Worm (Caenorhabditis elegans): ENCODE results near the gene Y54G2A.10.

The Y54G2A.10 gene

ce11 chrIV:2799389-2799788 lies at the start of gene Y54G2A.10:
Gene Y54G2A.10 (plus strand): TSS chrIV:2799689.
- TF ChIP-seq W03F9.2 (tag; optimal IDR thresholded peaks at IDR 0.05) (no peak), dao-5 (tag; optimal IDR thresholded peaks at IDR 0.05) (no peak), him-1 (tag; optimal IDR thresholded peaks at IDR 0.05) (no peak)

ce11 chrIV:2750607-2751006 lies 48.9 kb upstream of the Y54G2A.10 start:
- TF ChIP-seq W03F9.2 (tag; optimal IDR thresholded peaks at IDR 0.05) (no peak), him-1 (tag; optimal IDR thresholded peaks at IDR 0.05) (no peak), dao-5 (tag; optimal IDR thresholded peaks at IDR 0.05) (no peak)

DNA sequence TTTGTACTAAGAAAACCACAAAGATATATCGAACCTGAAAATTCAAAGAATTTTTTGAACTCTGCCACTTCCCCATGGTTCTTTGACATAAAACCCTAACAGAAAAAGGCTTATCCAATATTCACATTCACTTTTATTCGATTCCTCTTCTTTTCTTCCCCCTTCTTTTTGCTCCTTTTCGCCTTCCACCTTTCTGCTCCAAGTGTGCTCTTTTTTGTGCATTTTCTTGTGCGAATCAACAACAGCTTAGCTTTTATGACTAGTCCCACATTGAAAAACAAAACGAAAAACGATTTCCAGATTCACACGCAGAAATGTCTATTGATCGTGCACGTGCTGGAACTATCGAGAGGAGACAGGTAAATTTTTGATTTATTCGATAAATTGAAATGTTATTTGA lies 47.9 kb upstream of the Y54G2A.10 start, which contains the start of gene Y54G2A.41:
Gene Y54G2A.41, plus strand, starts transcription at position 301 of the 400 bp plus-strand sequence.
- TF ChIP-seq dao-5 (tag; optimal IDR thresholded peaks at IDR 0.05) = no peak
- no peak for TF ChIP-seq W03F9.2 (tag; optimal IDR thresholded peaks at IDR 0.05)
- no peak for TF ChIP-seq him-1 (tag; optimal IDR thresholded peaks at IDR 0.05)

DNA sequence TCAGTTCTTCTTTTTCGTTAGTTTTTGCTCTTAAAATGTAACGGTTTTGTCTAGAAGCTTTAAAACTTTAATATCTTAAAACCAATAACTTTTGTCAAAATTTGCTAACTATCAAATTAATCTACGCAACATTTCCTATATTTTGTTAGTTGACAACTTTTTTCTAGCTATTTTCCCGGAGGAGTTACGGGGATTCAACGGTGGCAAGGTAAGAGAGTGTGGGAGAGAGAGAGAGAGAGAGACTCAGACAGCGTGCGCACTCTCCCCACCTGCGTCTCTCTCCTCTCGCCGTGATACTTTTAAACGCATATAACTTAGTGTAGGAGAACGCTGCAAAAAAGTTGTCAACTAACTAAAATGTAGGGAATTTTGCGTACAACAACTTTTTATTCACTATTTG lies 45.9 kb upstream of the Y54G2A.10 start:
- TF ChIP-seq him-1 (tag; optimal IDR thresholded peaks at IDR 0.05) = no peak
- no peak for TF ChIP-seq dao-5 (tag; optimal IDR thresholded peaks at IDR 0.05)
- TF ChIP-seq W03F9.2 (tag; optimal IDR thresholded peaks at IDR 0.05) = no peak

- TF ChIP-seq W03F9.2 (tag; optimal IDR thresholded peaks at IDR 0.05) = no peak
- no peak for TF ChIP-seq dao-5 (tag; optimal IDR thresholded peaks at IDR 0.05)
- no peak for TF ChIP-seq him-1 (tag; optimal IDR thresholded peaks at IDR 0.05)
Measured at ce11 chrIV:2758079-2758478, 41.4 kb upstream of the Y54G2A.10 start.

DNA sequence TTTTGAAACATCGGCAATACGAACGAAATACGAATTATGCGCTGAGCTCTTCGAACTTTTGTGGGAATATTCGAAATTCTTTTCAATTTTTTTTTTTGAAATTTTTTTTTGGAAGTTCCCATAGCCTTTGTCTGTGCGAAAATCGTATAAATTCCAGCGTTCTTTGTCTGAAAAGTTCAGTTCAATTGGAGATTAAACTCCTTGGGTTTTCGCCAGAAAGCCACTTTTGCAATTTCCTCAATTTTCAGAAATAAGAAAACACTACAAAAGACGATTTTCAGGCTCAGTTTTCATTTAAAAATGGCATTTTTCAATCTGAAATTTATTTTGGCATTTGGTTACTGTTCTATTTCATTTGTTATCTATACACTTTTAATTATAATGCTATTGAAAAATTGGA lies 40.3 kb upstream of the Y54G2A.10 start, which contains the start of gene Y54G2A.38:
Gene Y54G2A.38, plus strand, starts transcription at position 301 of the 400 bp plus-strand sequence.
- no peak for TF ChIP-seq him-1 (tag; optimal IDR thresholded peaks at IDR 0.05)
- TF ChIP-seq dao-5 (tag; optimal IDR thresholded peaks at IDR 0.05) = no peak
- no peak for TF ChIP-seq W03F9.2 (tag; optimal IDR thresholded peaks at IDR 0.05)

DNA sequence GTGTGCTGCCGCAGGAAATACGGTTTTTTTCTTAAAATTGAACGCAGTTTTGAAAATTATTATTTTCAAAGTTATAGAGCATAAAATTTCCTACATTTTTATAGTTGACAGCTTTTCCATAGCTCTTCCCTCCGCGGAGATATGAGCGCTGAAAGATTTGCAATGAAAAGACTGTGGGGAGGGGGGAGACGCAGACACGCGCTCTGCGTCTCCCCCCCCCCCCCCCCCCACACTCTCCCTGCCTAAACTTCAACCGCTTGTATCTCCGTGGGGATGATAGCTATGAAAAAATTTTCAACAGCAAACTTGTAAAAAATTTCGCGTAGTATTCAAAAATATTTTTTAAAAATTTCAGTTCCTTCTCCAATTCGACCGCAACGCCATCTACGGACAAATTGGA lies 38.0 kb upstream of the Y54G2A.10 start:
- TF ChIP-seq W03F9.2 (tag; optimal IDR thresholded peaks at IDR 0.05) = no peak
- no peak for TF ChIP-seq him-1 (tag; optimal IDR thresholded peaks at IDR 0.05)
- TF ChIP-seq dao-5 (tag; optimal IDR thresholded peaks at IDR 0.05) = no peak

DNA sequence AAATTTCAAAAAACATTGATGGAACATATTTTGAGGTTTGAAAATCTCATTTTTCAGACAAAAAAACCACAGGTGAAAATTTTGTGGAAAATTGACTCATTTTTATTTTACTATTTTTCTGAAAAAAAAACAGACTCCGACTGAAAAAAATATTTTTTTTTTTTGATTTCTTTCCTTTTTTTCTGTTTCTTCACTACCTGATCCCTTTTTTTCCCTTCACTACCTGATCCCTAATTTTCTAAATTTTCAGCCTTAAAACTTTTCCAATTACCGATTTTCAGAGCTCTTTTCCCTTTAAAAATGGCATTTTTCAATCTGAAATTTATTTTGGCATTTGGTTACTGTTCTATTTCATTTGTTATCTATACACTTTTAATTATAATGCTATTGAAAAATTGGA lies 37.1 kb upstream of the Y54G2A.10 start, which contains the start of gene Y54G2A.77:
Gene Y54G2A.77, plus strand, starts transcription at position 301 of the 400 bp plus-strand sequence.
- no peak for TF ChIP-seq W03F9.2 (tag; optimal IDR thresholded peaks at IDR 0.05)
- no peak for TF ChIP-seq dao-5 (tag; optimal IDR thresholded peaks at IDR 0.05)
- TF ChIP-seq him-1 (tag; optimal IDR thresholded peaks at IDR 0.05) = no peak

DNA sequence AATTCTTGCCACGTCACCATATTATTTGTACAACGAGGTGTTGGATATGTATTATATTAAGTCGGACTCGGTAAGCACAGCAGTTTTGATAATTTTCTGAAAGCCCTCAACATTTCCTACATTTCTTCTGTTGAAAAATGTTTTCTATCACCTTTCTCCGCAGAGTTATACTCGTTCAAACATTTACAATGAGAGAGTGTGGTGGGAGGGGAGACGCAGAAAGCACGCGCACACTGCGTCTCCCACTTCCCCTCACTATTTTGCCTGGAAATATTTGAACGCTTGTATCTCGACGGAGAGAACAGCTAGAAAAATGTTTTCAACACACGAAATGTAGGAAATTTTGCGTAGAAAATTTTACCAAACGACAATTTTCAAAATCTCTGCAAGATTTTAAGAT lies 35.3 kb upstream of the Y54G2A.10 start:
- TF ChIP-seq dao-5 (tag; optimal IDR thresholded peaks at IDR 0.05) (no peak), him-1 (tag; optimal IDR thresholded peaks at IDR 0.05) (no peak), W03F9.2 (tag; optimal IDR thresholded peaks at IDR 0.05) (no peak)

DNA sequence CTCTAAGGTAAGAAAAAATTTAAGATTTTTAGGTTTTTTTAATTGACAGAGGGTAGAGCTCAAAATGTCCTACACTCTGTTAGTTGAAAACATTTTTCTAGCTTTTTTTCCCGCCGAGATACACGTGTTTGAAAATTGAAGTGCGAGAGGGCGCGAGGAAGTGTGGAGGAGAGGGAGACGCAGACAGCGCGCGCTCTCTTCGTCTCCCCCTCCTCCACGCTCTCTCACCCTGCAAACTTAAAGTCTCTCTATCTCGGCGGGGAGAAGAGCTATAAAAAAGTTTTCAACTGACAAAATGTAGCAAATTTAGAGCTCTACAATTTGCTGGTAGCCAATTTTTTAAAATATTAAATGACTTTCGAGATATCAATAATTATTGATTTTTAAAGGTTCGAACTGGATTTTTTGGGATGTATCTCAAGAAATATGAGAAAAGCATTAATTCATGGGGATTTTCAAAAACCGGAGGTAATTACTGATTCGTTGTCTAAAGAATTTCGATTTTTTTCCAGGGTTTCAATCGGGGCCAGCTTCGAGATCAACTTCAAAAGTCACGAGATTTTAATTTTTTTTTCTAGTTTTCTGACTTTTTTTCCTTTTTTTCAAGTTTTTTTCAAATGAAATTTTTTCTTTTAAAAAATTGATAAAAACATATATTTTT lies 34.3 kb upstream of the Y54G2A.10 start:
- TF ChIP-seq dao-5 (tag; optimal IDR thresholded peaks at IDR 0.05) (no peak), him-1 (tag; optimal IDR thresholded peaks at IDR 0.05) (no peak), W03F9.2 (tag; optimal IDR thresholded peaks at IDR 0.05) (no peak)

ce11 chrIV:2770067-2770466 lies 29.4 kb upstream of the Y54G2A.10 start:
- TF ChIP-seq him-1 (tag; optimal IDR thresholded peaks at IDR 0.05) (no peak), W03F9.2 (tag; optimal IDR thresholded peaks at IDR 0.05) (no peak), dao-5 (tag; optimal IDR thresholded peaks at IDR 0.05) (no peak)

ce11 chrIV:2770835-2771234 lies 28.7 kb upstream of the Y54G2A.10 start:
- no peak for TF ChIP-seq dao-5 (tag; optimal IDR thresholded peaks at IDR 0.05)

- TF ChIP-seq W03F9.2 (tag; optimal IDR thresholded peaks at IDR 0.05) (no peak), him-1 (tag; optimal IDR thresholded peaks at IDR 0.05) (no peak)
Measured at ce11 chrIV:2771692-2772091, 27.8 kb upstream of the Y54G2A.10 start, which contains the start of gene Y54G2A.11. Gene Y54G2A.11 (minus strand): TSS chrIV:2771792.

ce11 chrIV:2772209-2772851 lies 27.2 kb upstream of the Y54G2A.10 start:
- TF ChIP-seq W03F9.2 (tag; optimal IDR thresholded peaks at IDR 0.05) = no peak
- no peak for TF ChIP-seq him-1 (tag; optimal IDR thresholded peaks at IDR 0.05)
- no peak for TF ChIP-seq dao-5 (tag; optimal IDR thresholded peaks at IDR 0.05)

Measured in whole organism, L4/young adult.